Fruit fly (Drosophila melanogaster) whole organism, pupa: Measurements from ENCODE around the gene CG6614.

Experiments
- CG12605 ChIP-seq: fragments of 200-800 bp; sonication (Bioruptor generic); IDR thresholded peaks from 2 replicates; pipeline ENCODE4 v1.3.6; 2022; ENCODE audit warnings: missing biosample characterization, missing genetic modification characterization
- CG13204 ChIP-seq: fragments of 200-800 bp; sonication (Bioruptor generic); optimal IDR thresholded peaks from 2 replicates; lab custom pipeline; 2018; ENCODE audit warnings: missing biosample characterization, mild to moderate bottlenecking, missing genetic modification characterization, moderate library complexity
- CG14655 ChIP-seq: fragments of 200-800 bp; sonication (Bioruptor generic); optimal IDR thresholded peaks from 3 replicates; lab custom pipeline; 2017; ENCODE audit warnings: mild to moderate bottlenecking, missing biosample characterization, missing genetic modification reagents, missing genetic modification characterization
- CG15710 ChIP-seq: fragments of 200-800 bp; sonication (Bioruptor generic); optimal IDR thresholded peaks from 2 replicates; lab custom pipeline; 2018; ENCODE audit warnings: missing biosample characterization, mild to moderate bottlenecking, missing genetic modification characterization, moderate library complexity
- CG17806 ChIP-seq: fragments of 200-800 bp; sonication (Bioruptor generic); optimal IDR thresholded peaks from 2 replicates; lab custom pipeline; 2018; ENCODE audit warnings: missing biosample characterization, mild to moderate bottlenecking, missing genetic modification characterization, moderate library complexity
- CG32121 ChIP-seq: fragments of 200-800 bp; sonication (Bioruptor generic); IDR thresholded peaks from 2 replicates; pipeline ENCODE4 v1.3.6; 2022; ENCODE audit warnings: missing biosample characterization, missing genetic modification characterization
- CG34367 ChIP-seq: fragments of 200-800 bp; sonication (Bioruptor generic); optimal IDR thresholded peaks from 2 replicates; lab custom pipeline; 2018; ENCODE audit warnings: missing biosample characterization, mild to moderate bottlenecking, missing genetic modification characterization
- CG8301 ChIP-seq: fragments of 200-800 bp; sonication (Bioruptor generic); optimal IDR thresholded peaks from 2 replicates; lab custom pipeline; 2018; ENCODE audit warnings: missing biosample characterization, mild to moderate bottlenecking, missing genetic modification characterization
- D1 ChIP-seq: fragments of 200-800 bp; sonication (Bioruptor generic); optimal IDR thresholded peaks from 2 replicates; lab custom pipeline; 2018; ENCODE audit warnings: missing biosample characterization, mild to moderate bottlenecking, missing genetic modification characterization, moderate library complexity
- EcR ChIP-seq: fragments of 200-800 bp; sonication (Bioruptor generic); optimal IDR thresholded peaks from 3 replicates; lab custom pipeline; 2019; ENCODE audit warnings: missing biosample characterization, missing genetic modification characterization, mild to moderate bottlenecking, moderate library complexity, missing genetic modification reagents
- Ets98B ChIP-seq: fragments of 200-800 bp; sonication (Bioruptor generic); IDR thresholded peaks from 2 replicates; pipeline ENCODE4 v1.3.6; 2022; ENCODE audit warnings: missing biosample characterization, missing genetic modification characterization
- Pif1A ChIP-seq: fragments of 200-800 bp; sonication (Bioruptor generic); optimal IDR thresholded peaks from 3 replicates; lab custom pipeline; 2016; ENCODE audit warnings: missing biosample characterization, missing genetic modification characterization
- Pif1B ChIP-seq: fragments of 200-800 bp; sonication (Bioruptor generic); optimal IDR thresholded peaks from 3 replicates; lab custom pipeline; 2016; ENCODE audit warnings: missing biosample characterization, missing genetic modification characterization
- Snoo ChIP-seq: fragments of 200-800 bp; sonication (Bioruptor generic); optimal IDR thresholded peaks from 3 replicates; lab custom pipeline; 2017; ENCODE audit warnings: missing biosample characterization, mild to moderate bottlenecking, missing genetic modification characterization, inconsistent platforms

DNA sequence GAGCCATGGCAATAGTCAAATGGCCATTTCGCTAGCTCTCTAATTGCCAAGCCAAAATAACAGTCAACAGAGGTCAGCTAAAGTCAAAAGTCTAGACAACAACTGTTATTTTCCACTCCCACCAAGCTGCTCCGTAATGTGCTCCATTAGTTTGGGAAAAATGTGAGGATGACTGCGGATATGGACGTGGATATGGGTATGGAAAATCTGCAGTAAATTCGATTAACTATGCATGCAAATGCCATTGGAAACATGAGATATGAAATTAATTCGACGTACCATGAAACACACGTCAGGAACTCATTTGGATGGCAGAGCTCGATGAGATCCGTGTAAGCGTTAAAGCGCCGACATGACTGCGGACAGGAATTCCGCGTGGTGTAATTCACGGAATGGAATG is 14.3 kb upstream of the CG6614 start, which contains the start of gene CG44477:
- no peak for TF ChIP-seq CG13204 (GFP tag; lab: Kevin White, UChicago)
- TF ChIP-seq CG17806 (tag; lab: Kevin White, UChicago) = no peak
- TF ChIP-seq CG14655 = no peak
- TF ChIP-seq EcR = no peak
- TF ChIP-seq D1 = no peak
- TF ChIP-seq Ets98B (GFP tag; lab: Robert Waterston, UW) = no peak
- TF ChIP-seq CG32121 (GFP tag; lab: Robert Waterston, UW) = no peak
- TF ChIP-seq Pif1B = no peak
- no peak for TF ChIP-seq Pif1A (GFP tag; lab: Kevin White, UChicago)
- no peak for TF ChIP-seq CG34367 (tag; lab: Kevin White, UChicago)
- no peak for TF ChIP-seq CG12605
- no peak for TF ChIP-seq Snoo (tag; lab: Kevin White, UChicago)
- no peak for TF ChIP-seq CG8301
- TF ChIP-seq CG15710 = no peak
